Fruit fly (Drosophila melanogaster): ENCODE data around the gene CG34367.

CG34367 gene

DNA sequence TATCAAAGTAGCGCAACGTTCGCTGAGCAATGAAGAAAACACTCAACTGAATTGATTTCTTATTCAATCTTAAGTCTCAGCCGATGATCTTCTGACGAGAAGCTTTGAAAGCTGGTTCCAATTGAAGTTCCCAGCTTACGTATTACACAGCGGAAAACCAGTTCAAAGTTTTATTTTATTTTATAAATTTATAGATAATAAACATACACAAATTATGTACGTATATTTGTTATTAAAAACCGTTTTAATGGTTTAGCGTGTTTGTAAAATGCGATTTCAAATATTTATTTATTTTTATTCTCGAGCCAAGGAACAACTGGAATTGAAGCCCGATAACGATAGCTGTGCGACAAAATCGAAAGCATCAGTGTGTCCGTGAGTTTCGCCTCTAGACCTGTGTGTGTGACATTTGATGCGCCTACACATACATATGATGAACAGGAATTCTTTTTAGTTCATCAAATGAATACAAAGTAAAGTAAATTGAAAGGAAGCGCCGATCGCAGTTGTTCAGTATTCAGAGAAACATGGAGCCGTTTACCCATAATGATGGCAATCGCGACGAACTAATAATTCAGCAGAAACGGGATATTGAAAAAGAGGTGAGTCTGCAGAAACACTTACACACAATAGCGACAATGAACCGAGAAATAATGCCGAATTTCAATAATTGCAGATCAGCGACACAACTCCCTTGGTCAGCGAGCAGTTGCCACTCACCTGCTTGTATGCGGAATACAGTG, 47.0 kb downstream of the CG34367 start, which contains the start of the genes CG5390 and CG4968 (continued):
- TF ChIP-seq CG5180 (GFP tag; optimal IDR thresholded peaks at IDR 0.05) (no peak), Ets65A (GFP tag) (peak; percentile 89), ap (GFP tag; IDR thresholded peaks at IDR 0.05) (no peak), inv (GFP tag; IDR thresholded peaks at IDR 0.05; ENCODE audit: partially characterized antibody) (no peak), danr (GFP tag; IDR thresholded peaks at IDR 0.05) (peak; percentile 49; the same call in 1 of the 2 replicates), CG9215 (GFP tag; IDR thresholded peaks at IDR 0.05) (no peak), CG4820 (GFP tag; optimal IDR thresholded peaks at IDR 0.05) (peak; percentile 20), Usf (GFP tag; optimal IDR thresholded peaks at IDR 0.05) (no peak), CG33557 (GFP tag; optimal IDR thresholded peaks at IDR 0.05) (peak; percentile 32), CG4404 (GFP tag; IDR thresholded peaks at IDR 0.05) (no peak), Dek (tag; optimal IDR thresholded peaks at IDR 0.05) (no peak), Nf-YC (tag; optimal IDR thresholded peaks at IDR 0.05) (peak; percentile 78), crc (GFP tag; optimal IDR thresholded peaks at IDR 0.05) (no peak), Atf6 (GFP tag; IDR thresholded peaks at IDR 0.05) (peak; percentile 75; the same call in 1 of the 2 replicates), dmrt11E (tag; optimal IDR thresholded peaks at IDR 0.05) (peak; percentile 7), CG6765 (GFP tag; optimal IDR thresholded peaks at IDR 0.05) (peak; percentile 62), oc (tag; optimal IDR thresholded peaks at IDR 0.05) (no peak), CG8290 (GFP tag; optimal IDR thresholded peaks at IDR 0.05) (peak; percentile 66), CG8290 (tag; optimal IDR thresholded peaks at IDR 0.05) (no peak), CG8359 (GFP tag; optimal IDR thresholded peaks at IDR 0.05; ENCODE audit: borderline replicate concordance) (no peak), twi (tag; optimal IDR thresholded peaks at IDR 0.05) (peak; percentile 43), Nf-YB (GFP tag; optimal IDR thresholded peaks at IDR 0.05) (peak; percentile 44), tio (GFP tag; optimal IDR thresholded peaks at IDR 0.05) (peak; percentile 22), CG13296 (GFP tag; optimal IDR thresholded peaks at IDR 0.05) (peak; percentile 82), dan (GFP tag; IDR thresholded peaks at IDR 0.05) (no peak), gro (GFP tag; optimal IDR thresholded peaks at IDR 0.05) (no peak), Awh (GFP tag; IDR thresholded peaks at IDR 0.05) (peak; percentile 11; the same call in 1 of the 2 replicates), CG4424 (GFP tag; optimal IDR thresholded peaks at IDR 0.05) (peak; percentile 57), hth (optimal IDR thresholded peaks at IDR 0.05) (no peak), Sry-β (GFP tag; optimal IDR thresholded peaks at IDR 0.05) (peak; percentile 1), run (tag; optimal IDR thresholded peaks at IDR 0.05) (no peak), kni (GFP tag; optimal IDR thresholded peaks at IDR 0.05) (no peak), CG15601 (tag; optimal IDR thresholded peaks at IDR 0.05) (peak; percentile 87), CG10209 (GFP tag; optimal IDR thresholded peaks at IDR 0.05) (peak; percentile 59), Mrtf (GFP tag; IDR thresholded peaks at IDR 0.05) (no peak; the same call in 2 of the 3 replicates), cato (GFP tag; optimal IDR thresholded peaks at IDR 0.05; ENCODE audit: borderline replicate concordance) (peak; percentile 19), fd96Cb (tag; optimal IDR thresholded peaks at IDR 0.05) (peak; percentile 50), CG30403 (GFP tag; optimal IDR thresholded peaks at IDR 0.05) (peak; percentile 73), Side (GFP tag; optimal IDR thresholded peaks at IDR 0.05) (peak; percentile 24), Myb (GFP tag; optimal IDR thresholded peaks at IDR 0.05) (peak; percentile 4), kay (GFP tag; optimal IDR thresholded peaks at IDR 0.05) (peak; percentile 33), CG32772 (GFP tag; IDR thresholded peaks at IDR 0.05) (no peak), chn (GFP tag; optimal IDR thresholded peaks at IDR 0.05) (peak; percentile 1), NC2α (GFP tag; optimal IDR thresholded peaks at IDR 0.05) (no peak), CG17612 (GFP tag; IDR thresholded peaks at IDR 0.05) (no peak), cad (GFP tag; optimal IDR thresholded peaks at IDR 0.05) (no peak), pho (GFP tag; optimal IDR thresholded peaks at IDR 0.05) (peak; percentile 41), Doc2 (GFP tag; IDR thresholded peaks at IDR 0.05) (no peak), Fer1 (GFP tag; optimal IDR thresholded peaks at IDR 0.05) (peak; percentile 83), Dll (GFP tag; IDR thresholded peaks at IDR 0.05; ENCODE audit: partially characterized antibody) (peak; percentile 44; the same call in 1 of the 4 replicates)

Data from whole organism, embryonic.